Fruit fly (Drosophila melanogaster): ENCODE measurements around the gene Oli.

The Oli gene

dm6 chr2L:17582994-17583393, 6.0 kb upstream of the Oli start (continued):
- TF ChIP-seq CG18599 (GFP tag; optimal IDR thresholded peaks at IDR 0.05) (peak; percentile 9), NfI (GFP tag; optimal IDR thresholded peaks at IDR 0.05) (peak; percentile 2), CG8944 (GFP tag; optimal IDR thresholded peaks at IDR 0.05) (peak; percentile 19), CG11723 (GFP tag; optimal IDR thresholded peaks at IDR 0.05) (no peak), CG11398 (GFP tag; optimal IDR thresholded peaks at IDR 0.05) (no peak), Atf6 (GFP tag; IDR thresholded peaks at IDR 0.05) (no peak), CG8388 (GFP tag; optimal IDR thresholded peaks at IDR 0.05) (peak; percentile 61), ara (GFP tag; IDR thresholded peaks at IDR 0.05) (no peak), CG10543 (GFP tag; optimal IDR thresholded peaks at IDR 0.05) (no peak), CG15601 (tag; optimal IDR thresholded peaks at IDR 0.05) (peak; percentile 44), HLH3B (GFP tag; IDR thresholded peaks at IDR 0.05) (peak; percentile 34; the same call in 1 of the 2 replicates), ham (GFP tag; IDR thresholded peaks at IDR 0.05) (no peak), CoRest (tag; optimal IDR thresholded peaks at IDR 0.05) (peak; percentile 59), Antp (GFP tag; optimal IDR thresholded peaks at IDR 0.05) (peak; percentile 52), sc (optimal IDR thresholded peaks at IDR 0.05) (no peak), sc (GFP tag; optimal IDR thresholded peaks at IDR 0.05) (peak; percentile 36), ATbp (GFP tag; optimal IDR thresholded peaks at IDR 0.05) (peak; percentile 58), amos (GFP tag; IDR thresholded peaks at IDR 0.05; ENCODE audit: partially characterized antibody) (no peak), vvl (GFP tag; IDR thresholded peaks at IDR 0.05) (peak; percentile 59), CG17385 (GFP tag; optimal IDR thresholded peaks at IDR 0.05) (peak; percentile 31), prd (optimal IDR thresholded peaks at IDR 0.05) (no peak), prd (GFP tag; IDR thresholded peaks at IDR 0.05) (peak; percentile 37; the same call in 1 of the 3 replicates), Ets65A (GFP tag) (peak; percentile 89), CG8924 (tag; optimal IDR thresholded peaks at IDR 0.05) (peak; percentile 45), slp2 (GFP tag; optimal IDR thresholded peaks at IDR 0.05) (peak; percentile 19), cg (GFP tag; optimal IDR thresholded peaks at IDR 0.05) (no peak), CG1602 (GFP tag; optimal IDR thresholded peaks at IDR 0.05) (peak; percentile 41), CG18262 (tag; optimal IDR thresholded peaks at IDR 0.05) (peak; percentile 7), CG9876 (GFP tag; optimal IDR thresholded peaks at IDR 0.05) (no peak), dysf (GFP tag; IDR thresholded peaks at IDR 0.05) (peak; percentile 37; the same call in 1 of the 3 replicates), disco-r (GFP tag; optimal IDR thresholded peaks at IDR 0.05) (peak; percentile 19), CG4424 (GFP tag; optimal IDR thresholded peaks at IDR 0.05) (peak; percentile 10), CG30431 (GFP tag; optimal IDR thresholded peaks at IDR 0.05) (peak; percentile 12), CG2120 (GFP tag; optimal IDR thresholded peaks at IDR 0.05) (peak; percentile 27), sim (GFP tag; IDR thresholded peaks at IDR 0.05) (no peak), Dll (GFP tag; IDR thresholded peaks at IDR 0.05; ENCODE audit: partially characterized antibody) (no peak), CG16813 (GFP tag; IDR thresholded peaks at IDR 0.05; ENCODE audit: partially characterized antibody) (no peak), CG12236 (GFP tag; optimal IDR thresholded peaks at IDR 0.05) (no peak), gem (tag; optimal IDR thresholded peaks at IDR 0.05) (peak; percentile 77), lola (GFP tag; optimal IDR thresholded peaks at IDR 0.05) (peak in 1 of 3 experiments; percentile 60), CG9727 (GFP tag; optimal IDR thresholded peaks at IDR 0.05) (peak; percentile 52), Eip74EF (GFP tag; optimal IDR thresholded peaks at IDR 0.05) (no peak), CHES-1-like (GFP tag; optimal IDR thresholded peaks at IDR 0.05) (peak; percentile 28), dmrt11E (tag; optimal IDR thresholded peaks at IDR 0.05) (peak; percentile 74), sens (GFP tag) (peak; percentile 74), CG4404 (GFP tag; IDR thresholded peaks at IDR 0.05) (no peak), CG2678 (tag; optimal IDR thresholded peaks at IDR 0.05) (peak; percentile 32), tin (GFP tag; optimal IDR thresholded peaks at IDR 0.05) (peak; percentile 16), Blimp-1 (GFP tag; optimal IDR thresholded peaks at IDR 0.05) (peak; percentile 16), Med (GFP tag) (peak; percentile 81), al (GFP tag; IDR thresholded peaks at IDR 0.05) (no peak)

All from whole organism, embryonic.